Fruit fly (Drosophila melanogaster) whole organism, embryonic: ENCODE data around the gene CG32647.

Source experiments
- C15 ChIP-seq: fragments of 200-800 bp; sonication (Bioruptor generic); IDR thresholded peaks from 3 replicates; pipeline ENCODE4 v1.3.6; 2022; ENCODE audit warnings: missing biosample characterization, missing genetic modification characterization
- CG10366 ChIP-seq: fragments of 200-800 bp; sonication (Bioruptor generic); IDR thresholded peaks from 2 replicates; pipeline ENCODE4 v1.3.6; 2022; ENCODE audit warnings: missing biosample characterization, missing genetic modification characterization
- CG11695 ChIP-seq: fragments of 200-800 bp; sonication (Bioruptor generic); IDR thresholded peaks from 3 replicates; pipeline ENCODE4 v1.3.6; 2022; ENCODE audit warnings: missing biosample characterization, missing genetic modification characterization
- CG13123 ChIP-seq: fragments of 200-800 bp; sonication (Bioruptor generic); optimal IDR thresholded peaks from 2 replicates; lab custom pipeline; 2016; ENCODE audit warnings: missing biosample characterization, missing genetic modification characterization
- CG13296 ChIP-seq: fragments of 200-800 bp; sonication (Bioruptor generic); optimal IDR thresholded peaks from 3 replicates; lab custom pipeline; 2018; ENCODE audit warnings: missing biosample characterization, mild to moderate bottlenecking, missing genetic modification characterization
- CG14441 ChIP-seq: fragments of 200-800 bp; sonication (Bioruptor generic); IDR thresholded peaks from 2 replicates; pipeline ENCODE4 v1.3.6; 2022; ENCODE audit warnings: missing biosample characterization, missing genetic modification characterization
- CG15269 ChIP-seq: fragments of 200-800 bp; sonication (Bioruptor generic); optimal IDR thresholded peaks from 2 replicates; lab custom pipeline; 2018; ENCODE audit warnings: missing biosample characterization, mild to moderate bottlenecking, missing genetic modification characterization, moderate library complexity
- CG15479 ChIP-seq: fragments of 200-800 bp; sonication (Bioruptor generic); optimal IDR thresholded peaks from 3 replicates; lab custom pipeline; 2019; ENCODE audit warnings: missing biosample characterization, mild to moderate bottlenecking, missing genetic modification characterization, moderate library complexity
- CG16813 ChIP-seq: fragments of 200-800 bp; sonication (Bioruptor generic); IDR thresholded peaks from 3 replicates; pipeline ENCODE4 v1.3.6; 2022; ENCODE audit warnings: missing biosample characterization, missing genetic modification characterization; ENCODE audit not compliant: partially characterized antibody
- CG17385 ChIP-seq: fragments of 200-800 bp; sonication (Bioruptor generic); optimal IDR thresholded peaks from 3 replicates; lab custom pipeline; 2018; ENCODE audit warnings: missing biosample characterization, mild to moderate bottlenecking, missing genetic modification characterization
- CG17568 ChIP-seq: fragments of 200-800 bp; sonication (Bioruptor generic); optimal IDR thresholded peaks from 2 replicates; lab custom pipeline; 2018; ENCODE audit warnings: missing biosample characterization, mild to moderate bottlenecking, missing genetic modification characterization, moderate library complexity
- CG17912 ChIP-seq: fragments of 200-800 bp; sonication (Bioruptor generic); optimal IDR thresholded peaks from 2 replicates; lab custom pipeline; 2018; ENCODE audit warnings: missing biosample characterization, mild to moderate bottlenecking, missing genetic modification characterization
- CG30403 ChIP-seq: fragments of 200-800 bp; sonication (Bioruptor generic); optimal IDR thresholded peaks from 3 replicates; lab custom pipeline; 2016; ENCODE audit warnings: missing biosample characterization, missing genetic modification characterization
- CG32767 ChIP-seq: fragments of 200-800 bp; sonication (Bioruptor generic); IDR thresholded peaks from 2 replicates; pipeline ENCODE4 v1.3.6; 2022; ENCODE audit warnings: missing biosample characterization, missing genetic modification characterization
- CG3407 ChIP-seq: fragments of 200-800 bp; sonication (Bioruptor generic); optimal IDR thresholded peaks from 2 replicates; lab custom pipeline; 2018; ENCODE audit warnings: missing biosample characterization, mild to moderate bottlenecking, missing genetic modification characterization
- CG3995 ChIP-seq: fragments of 200-800 bp; sonication (Bioruptor generic); optimal IDR thresholded peaks from 3 replicates; lab custom pipeline; 2016; ENCODE audit warnings: missing biosample characterization, missing genetic modification characterization
- CG43689 ChIP-seq: fragments of 200-800 bp; sonication (Bioruptor generic); IDR thresholded peaks from 2 replicates; pipeline ENCODE4 v1.3.6; 2022; ENCODE audit warnings: missing biosample characterization, missing genetic modification characterization
- CG6765 ChIP-seq: fragments of 200-800 bp; sonication (Bioruptor generic); optimal IDR thresholded peaks from 3 replicates; lab custom pipeline; 2017; ENCODE audit warnings: missing biosample characterization, mild to moderate bottlenecking, missing genetic modification characterization
- CG7987 ChIP-seq: fragments of 200-800 bp; sonication (Bioruptor generic); optimal IDR thresholded peaks from 2 replicates; lab custom pipeline; 2018; ENCODE audit warnings: missing biosample characterization, mild to moderate bottlenecking, missing genetic modification characterization, moderate library complexity
- CG8944 ChIP-seq: fragments of 200-800 bp; sonication (Bioruptor generic); optimal IDR thresholded peaks from 3 replicates; lab custom pipeline; 2016; ENCODE audit warnings: missing biosample characterization, missing genetic modification characterization
- D ChIP-seq, 2 experiments: fragments of 200-800 bp in 1 of 2; fragments of >200 bp in 1 of 2; sonication (Bioruptor generic) in 1 of 2; optimal IDR thresholded peaks; 2 replicates in 1 of 2; 3 replicates in 1 of 2; lab custom pipeline; 2017; ENCODE audit warnings: mild to moderate bottlenecking in 1 of 2, missing biosample characterization in 1 of 2, missing genetic modification characterization in 1 of 2, missing genetic modification reagents in 1 of 2
- D19A ChIP-seq: fragments of 200-800 bp; optimal IDR thresholded peaks from 3 replicates; lab custom pipeline; 2019; ENCODE audit warnings: missing biosample characterization, mild to moderate bottlenecking, missing genetic modification characterization, moderate library complexity
- Dad ChIP-seq: fragments of 200-800 bp; sonication (Bioruptor generic); optimal IDR thresholded peaks from 3 replicates; lab custom pipeline; 2016; ENCODE audit warnings: missing biosample characterization, missing genetic modification characterization
- Dfd ChIP-seq, 2 experiments: fragments of >200 bp; optimal IDR thresholded peaks; 2 replicates each; lab custom pipeline; 2017; ENCODE audit warnings: missing biosample characterization in 2 of 2, missing genetic modification characterization in 2 of 2
- Drgx ChIP-seq: fragments of 200-800 bp; sonication (Bioruptor generic); IDR thresholded peaks from 2 replicates; pipeline ENCODE4 v1.3.6; 2022; ENCODE audit warnings: missing biosample characterization, missing genetic modification characterization
- Ets97D ChIP-seq: fragments of 200-800 bp; sonication (Bioruptor generic); optimal IDR thresholded peaks from 3 replicates; lab custom pipeline; 2016; ENCODE audit warnings: missing biosample characterization, missing genetic modification characterization
- Fer1 ChIP-seq: fragments of 200-800 bp; sonication (Bioruptor generic); optimal IDR thresholded peaks from 2 replicates; lab custom pipeline; 2017; ENCODE audit warnings: missing biosample characterization, mild to moderate bottlenecking, missing genetic modification characterization
- Fer2 ChIP-seq: fragments of 200-800 bp; sonication (Bioruptor generic); optimal IDR thresholded peaks from 2 replicates; lab custom pipeline; 2018; ENCODE audit warnings: missing biosample characterization, mild to moderate bottlenecking, missing genetic modification characterization, moderate library complexity
- Hr3 ChIP-seq: fragments of 200-800 bp; sonication (Bioruptor generic); optimal IDR thresholded peaks from 3 replicates; lab custom pipeline; 2016; ENCODE audit warnings: missing biosample characterization, missing genetic modification characterization
- Hr78 ChIP-seq, 2 experiments: fragments of 200-800 bp in 1 of 2; fragments of >200 bp in 1 of 2; sonication (Bioruptor generic) in 1 of 2; optimal IDR thresholded peaks; 2 replicates each; lab custom pipeline; 2017 to 2019; ENCODE audit warnings: missing biosample characterization in 2 of 2, missing genetic modification characterization in 2 of 2, mild to moderate bottlenecking in 1 of 2, moderate library complexity in 1 of 2
- Jarid2 ChIP-seq: fragments of 200-800 bp; sonication (Bioruptor generic); optimal IDR thresholded peaks from 3 replicates; lab custom pipeline; 2017; ENCODE audit warnings: mild to moderate bottlenecking, missing biosample characterization, missing genetic modification reagents, missing genetic modification characterization
- Rx ChIP-seq: fragments of 200-800 bp; sonication (Bioruptor generic); IDR thresholded peaks from 2 replicates; pipeline ENCODE4 v1.3.6; 2022; ENCODE audit warnings: missing biosample characterization, missing genetic modification characterization
- Side ChIP-seq: fragments of 200-800 bp; sonication (Bioruptor generic); optimal IDR thresholded peaks from 2 replicates; lab custom pipeline; 2016; ENCODE audit warnings: missing biosample characterization, missing genetic modification characterization
- Sox100B ChIP-seq: fragments of 200-800 bp; sonication (Bioruptor generic); optimal IDR thresholded peaks from 3 replicates; lab custom pipeline; 2018; ENCODE audit warnings: missing biosample characterization, mild to moderate bottlenecking, missing genetic modification characterization
- ac ChIP-seq: fragments of 200-800 bp; sonication (Bioruptor generic); optimal IDR thresholded peaks from 3 replicates; lab custom pipeline; 2017; ENCODE audit warnings: missing biosample characterization, mild to moderate bottlenecking, missing genetic modification characterization
- btn ChIP-seq: fragments of 200-800 bp; sonication (Bioruptor generic); optimal IDR thresholded peaks from 2 replicates; lab custom pipeline; 2016; ENCODE audit warnings: missing biosample characterization, missing genetic modification characterization
- caup ChIP-seq: fragments of 200-800 bp; sonication (Bioruptor generic); optimal IDR thresholded peaks from 3 replicates; lab custom pipeline; 2017; ENCODE audit warnings: missing biosample characterization, mild to moderate bottlenecking, missing genetic modification characterization, moderate library complexity; ENCODE audit not compliant: severe bottlenecking
- disco-r ChIP-seq: fragments of 200-800 bp; sonication (Bioruptor generic); optimal IDR thresholded peaks from 2 replicates; lab custom pipeline; 2016; ENCODE audit warnings: missing biosample characterization, missing genetic modification characterization
- dm ChIP-seq: fragments of 200-800 bp; sonication (Bioruptor generic); optimal IDR thresholded peaks from 3 replicates; lab custom pipeline; 2016; ENCODE audit warnings: missing biosample characterization, missing genetic modification characterization
- lilli ChIP-seq: fragments of 200-800 bp; sonication (Bioruptor generic); optimal IDR thresholded peaks from 3 replicates; lab custom pipeline; 2016; ENCODE audit warnings: missing biosample characterization, missing genetic modification characterization
- lmd ChIP-seq: fragments of 200-800 bp; sonication (Bioruptor generic); IDR thresholded peaks from 2 replicates; pipeline ENCODE4 v1.3.6; 2022; ENCODE audit warnings: missing biosample characterization, missing genetic modification characterization
- lola ChIP-seq, 3 experiments: fragments of >200 bp in 2 of 3; fragments of 200-800 bp in 1 of 3; sonication (Bioruptor generic) in 1 of 3; optimal IDR thresholded peaks; 2 replicates each; lab custom pipeline; 2017 to 2019; ENCODE audit warnings: missing biosample characterization in 3 of 3, missing genetic modification characterization in 3 of 3, mild to moderate bottlenecking in 1 of 3, moderate library complexity in 1 of 3
- pzg ChIP-seq: fragments of 200-800 bp; sonication (Bioruptor generic); optimal IDR thresholded peaks from 3 replicates; lab custom pipeline; 2018; ENCODE audit warnings: missing biosample characterization, mild to moderate bottlenecking, missing genetic modification characterization, moderate library complexity
- repo ChIP-seq: fragments of 200-800 bp; sonication (Bioruptor generic); optimal IDR thresholded peaks from 2 replicates; lab custom pipeline; 2016; ENCODE audit warnings: missing biosample characterization, missing genetic modification characterization
- sens-2 ChIP-seq: fragments of 200-800 bp; sonication (Bioruptor generic); IDR thresholded peaks from 2 replicates; pipeline ENCODE4 v1.3.6; 2022; ENCODE audit warnings: missing biosample characterization, missing genetic modification characterization
- sna ChIP-seq: fragments of 200-800 bp; sonication (Bioruptor generic); IDR thresholded peaks from 2 replicates; pipeline ENCODE4 v1.3.6; 2022; ENCODE audit warnings: missing biosample characterization, missing genetic modification characterization; ENCODE audit not compliant: partially characterized antibody
- tup ChIP-seq: fragments of 200-800 bp; sonication (Bioruptor generic); optimal IDR thresholded peaks from 2 replicates; lab custom pipeline; 2016; ENCODE audit warnings: missing biosample characterization, mild to moderate bottlenecking, missing genetic modification characterization, moderate library complexity

CG32647 gene

dm6 chrX:12735478-12736428 lies 49.0 kb downstream of the CG32647 start (continued):
- peak; percentile 89 for TF ChIP-seq caup (GFP tag; lab: Kevin White, UChicago)
- TF ChIP-seq Ets97D (GFP tag; lab: Kevin White, UChicago) = peak; percentile 67
- TF ChIP-seq Sox100B = peak; percentile 98
- TF ChIP-seq CG6765 (GFP tag; lab: Kevin White, UChicago) = peak; percentile 86
- no peak for TF ChIP-seq sna (GFP tag; lab: Robert Waterston, UW)
- TF ChIP-seq CG11695 = peak; percentile 87
- TF ChIP-seq Hr3 = peak; percentile 96
- TF ChIP-seq Fer2 (tag; lab: Kevin White, UChicago) = peak; percentile 84
- TF ChIP-seq C15 (GFP tag; lab: Robert Waterston, UW) = no peak
- TF ChIP-seq disco-r (GFP tag; lab: Kevin White, UChicago) = peak; percentile 76
- TF ChIP-seq sens-2 (GFP tag; lab: Robert Waterston, UW) = peak; percentile 15; the same call in 1 of the 2 replicates
- TF ChIP-seq tup (GFP tag; lab: Kevin White, UChicago) = peak; percentile 70
- TF ChIP-seq repo (GFP tag; lab: Kevin White, UChicago) = peak; percentile 83
- no peak for TF ChIP-seq Dfd (GFP tag; optimal IDR thresholded peaks at IDR 0.05; lab: Kevin White, UChicago)
- TF ChIP-seq Hr78 (GFP tag; optimal IDR thresholded peaks at IDR 0.05; lab: Kevin White, UChicago) = peak in 1 of 2 experiments; percentile 80
- TF ChIP-seq CG13123 (GFP tag; lab: Kevin White, UChicago) = peak; percentile 89
- TF ChIP-seq btn (GFP tag; lab: Kevin White, UChicago) = peak; percentile 69
- TF ChIP-seq dm (GFP tag; lab: Kevin White, UChicago) = peak; percentile 73
- TF ChIP-seq Dad = peak; percentile 86
- TF ChIP-seq CG3995 (GFP tag; lab: Kevin White, UChicago) = peak; percentile 78
- TF ChIP-seq D (optimal IDR thresholded peaks at IDR 0.05; lab: Kevin White, UChicago) = peak; percentile 2
- TF ChIP-seq D (GFP tag; optimal IDR thresholded peaks at IDR 0.05; lab: Kevin White, UChicago) = peak; percentile 95
- TF ChIP-seq CG17568 = peak; percentile 84
- peak; percentile 93 for TF ChIP-seq CG13296 (GFP tag; lab: Kevin White, UChicago)
- peak; percentile 88 for TF ChIP-seq ac (GFP tag; lab: Kevin White, UChicago)
- TF ChIP-seq CG8944 = peak; percentile 88
- TF ChIP-seq CG30403 = peak; percentile 97
- TF ChIP-seq Jarid2 (GFP tag; lab: Kevin White, UChicago) = peak; percentile 79
- TF ChIP-seq CG3407 (GFP tag; lab: Kevin White, UChicago) = peak; percentile 81
- peak; percentile 94 for TF ChIP-seq CG15479
- TF ChIP-seq Drgx = peak; percentile 21
- no peak for TF ChIP-seq pzg
- TF ChIP-seq lmd (GFP tag; lab: Robert Waterston, UW) = peak; percentile 90
- peak; percentile 75 for TF ChIP-seq CG17912 (GFP tag; lab: Kevin White, UChicago)
- TF ChIP-seq CG43689 (GFP tag; lab: Robert Waterston, UW) = peak; percentile 56; the same call in 1 of the 2 replicates
- peak; percentile 54 for TF ChIP-seq Rx
- TF ChIP-seq CG16813 (GFP tag; lab: Robert Waterston, UW) = no peak
- peak; percentile 64 for TF ChIP-seq CG7987 (GFP tag; lab: Kevin White, UChicago)
- TF ChIP-seq lola (GFP tag; optimal IDR thresholded peaks at IDR 0.05; lab: Kevin White, UChicago) = peak in 1 of 3 experiments; percentile 96
- TF ChIP-seq CG14441 (GFP tag; lab: Robert Waterston, UW) = peak; percentile 80
- peak; percentile 94 for TF ChIP-seq lilli
- 0 out of 2 replicates have a peak, but pooled peaks have one; percentile 74 for TF ChIP-seq CG10366 (GFP tag; lab: Robert Waterston, UW)
- TF ChIP-seq CG32767 = peak; percentile 71; the same call in 1 of the 2 replicates
- peak; percentile 88 for TF ChIP-seq CG17385 (GFP tag; lab: Kevin White, UChicago)
- TF ChIP-seq D19A (tag; lab: Kevin White, UChicago) = peak; percentile 90
- TF ChIP-seq Side (GFP tag; lab: Kevin White, UChicago) = peak; percentile 89
- peak; percentile 94 for TF ChIP-seq CG15269 (tag; lab: Kevin White, UChicago)
- peak; percentile 93 for TF ChIP-seq Fer1 (GFP tag; lab: Kevin White, UChicago)
